Fruit fly (Drosophila melanogaster) S2 (cell line): ENCODE measurements around the gene Eig71Ea.

Experiments used
- CG8478 ChIP-seq: fragments of >200 bp; optimal IDR thresholded peaks from 2 replicates; lab custom pipeline; 2018
- CTCF ChIP-seq, 2 experiments: fragments of >200 bp; optimal IDR thresholded peaks; 2 replicates each; lab custom pipeline; 2018

- TF ChIP-seq CG8478 (lab: Kevin White, UChicago) = no peak
- TF ChIP-seq CTCF (optimal IDR thresholded peaks at IDR 0.05; lab: Kevin White, UChicago) = no peak
Observed at dm6 chr3L:15641590-15642019, 7.9 kb downstream of the Eig71Ea start.
